Worm (Caenorhabditis elegans): ENCODE measurements around the gene F40G12.7.

Gene F40G12.7

DNA sequence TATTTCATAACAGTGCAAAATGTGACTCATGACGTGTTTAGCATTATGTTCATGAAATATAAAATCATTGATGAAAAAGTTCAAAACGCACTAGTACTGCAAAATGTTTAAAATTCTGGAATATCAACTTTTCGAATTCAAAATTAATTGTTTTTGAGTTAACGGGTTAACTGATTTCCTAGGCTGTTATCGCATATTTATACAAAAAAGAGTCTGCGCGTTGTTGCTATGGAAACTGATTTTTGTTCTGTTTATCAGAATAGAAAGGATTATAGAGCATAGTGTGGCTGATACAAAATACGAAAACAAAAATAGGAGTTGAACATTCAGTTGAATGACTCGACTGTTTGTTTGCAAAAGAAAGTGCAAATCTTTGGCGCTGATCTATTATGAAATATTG, 43.3 kb downstream of the F40G12.7 start:
- no peak for TF ChIP-seq nfyb-1 (GFP tag; IDR thresholded peaks at IDR 0.05)
- no peak for TF ChIP-seq cebp-1 (GFP tag; IDR thresholded peaks at IDR 0.05)
- TF ChIP-seq cebp-1 (tag; optimal IDR thresholded peaks at IDR 0.05): peak; percentile 1

ce11 chrV:14319101-14319781, 44.9 kb downstream of the F40G12.7 start, which contains the start of gene F47B8.13:
Gene F47B8.13 (minus strand): TSS chrV:14319731.
- TF ChIP-seq snpc-1.1 (tag; optimal IDR thresholded peaks at IDR 0.05; ENCODE audit: insufficient read depth) (no peak), tbx-9 (tag; optimal IDR thresholded peaks at IDR 0.05; ENCODE audit: borderline replicate concordance) (no peak), egrh-3 (GFP tag; IDR thresholded peaks at IDR 0.05) (peak; percentile 95), F37B4.10 (GFP tag; IDR thresholded peaks at IDR 0.05) (no peak), F33H1.4 (GFP tag; IDR thresholded peaks at IDR 0.05) (no peak), gei-17 (GFP tag; optimal IDR thresholded peaks at IDR 0.05) (no peak), him-1 (tag; optimal IDR thresholded peaks at IDR 0.05) (no peak), ztf-28 (GFP tag; IDR thresholded peaks at IDR 0.05) (peak; percentile 4; the same call in 1 of the 2 replicates), madf-10 (tag; optimal IDR thresholded peaks at IDR 0.05) (no peak), ceh-79 (tag; optimal IDR thresholded peaks at IDR 0.05) (peak; percentile 8), zfh-2 (GFP tag; conservative IDR thresholded peaks at IDR 0.05) (peak; percentile 95), dpff-1 (tag; optimal IDR thresholded peaks at IDR 0.05) (no peak)

DNA sequence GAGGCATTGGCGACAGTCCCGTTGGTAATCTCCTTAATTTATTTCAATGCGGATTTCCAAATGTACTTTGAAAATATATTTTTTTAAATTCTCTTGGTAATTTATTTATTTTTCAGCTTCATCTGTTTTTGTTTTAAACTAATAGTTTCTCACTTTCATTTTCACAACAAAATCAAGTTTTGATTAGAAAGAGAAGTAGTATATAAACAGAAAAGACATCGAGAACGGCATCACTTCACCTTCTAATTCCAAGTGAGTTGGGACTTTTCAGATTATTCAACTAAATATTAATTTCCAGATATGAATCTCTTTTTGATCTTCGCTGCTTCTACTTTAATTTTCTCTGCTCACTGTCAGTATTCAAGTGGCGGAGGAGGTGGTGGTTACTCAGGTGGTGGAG, 45.9 kb downstream of the F40G12.7 start, which contains the start of gene F47B8.14:
F47B8.14 (plus strand) TSS at position 301 of the 400 bp plus-strand sequence.
- no peak for TF ChIP-seq Y56A3A.18 (GFP tag; IDR thresholded peaks at IDR 0.05)
- no peak for TF ChIP-seq lin-26 (GFP tag; IDR thresholded peaks at IDR 0.05)
- TF ChIP-seq hrde-1 (tag; optimal IDR thresholded peaks at IDR 0.05; ENCODE audit: borderline replicate concordance): no peak
- TF ChIP-seq B0336.3 (GFP tag; IDR thresholded peaks at IDR 0.05): no peak
- TF ChIP-seq C06A6.2 (GFP tag; conservative IDR thresholded peaks at IDR 0.05): no peak
- no peak for TF ChIP-seq hmg-1.2 (GFP tag; IDR thresholded peaks at IDR 0.05)
- TF ChIP-seq nhr-90 (tag; optimal IDR thresholded peaks at IDR 0.05): no peak
- TF ChIP-seq nhr-179 (tag; optimal IDR thresholded peaks at IDR 0.05): no peak
- TF ChIP-seq aptf-2 (GFP tag; conservative IDR thresholded peaks at IDR 0.05): no peak
- no peak for TF ChIP-seq C17E4.6 (GFP tag; IDR thresholded peaks at IDR 0.05)

- no peak for TF ChIP-seq madf-10 (tag; optimal IDR thresholded peaks at IDR 0.05)
- TF ChIP-seq fkh-3 (tag; optimal IDR thresholded peaks at IDR 0.05): no peak
- TF ChIP-seq pbrm-1 (GFP tag; IDR thresholded peaks at IDR 0.05): 0 out of 2 replicates have a peak, but pooled peaks have one; percentile 14
- no peak for TF ChIP-seq him-1 (tag; optimal IDR thresholded peaks at IDR 0.05)
- TF ChIP-seq B0336.3 (GFP tag; IDR thresholded peaks at IDR 0.05): peak; percentile 31; the same call in 1 of the 2 replicates
- TF ChIP-seq lin-35 (GFP tag; optimal IDR thresholded peaks at IDR 0.05): no peak
- TF ChIP-seq die-1 (tag; optimal IDR thresholded peaks at IDR 0.05): no peak
- no peak for TF ChIP-seq cebp-1 (GFP tag; IDR thresholded peaks at IDR 0.05)
- peak; percentile 26 for TF ChIP-seq cebp-1 (tag; optimal IDR thresholded peaks at IDR 0.05)
- TF ChIP-seq sdz-38 (tag; optimal IDR thresholded peaks at IDR 0.05): no peak
- TF ChIP-seq pha-4 (tag; optimal IDR thresholded peaks at IDR 0.05): no peak
- TF ChIP-seq ztf-22 (GFP tag; optimal IDR thresholded peaks at IDR 0.05): no peak
- TF ChIP-seq F39B2.1 (GFP tag; IDR thresholded peaks at IDR 0.05): no peak
- peak; percentile 95 for TF ChIP-seq zfh-2 (GFP tag; conservative IDR thresholded peaks at IDR 0.05)
- peak; percentile 98 for TF ChIP-seq egrh-3 (GFP tag; IDR thresholded peaks at IDR 0.05)
- TF ChIP-seq nfyb-1 (GFP tag; IDR thresholded peaks at IDR 0.05): 0 out of 2 replicates have a peak, but pooled peaks have one; percentile 30
- TF ChIP-seq efl-1 (GFP tag; optimal IDR thresholded peaks at IDR 0.05): no peak
- no peak for TF ChIP-seq somi-1 (GFP tag; optimal IDR thresholded peaks at IDR 0.05)
- no peak for TF ChIP-seq tlf-1 (GFP tag; optimal IDR thresholded peaks at IDR 0.05)
- TF ChIP-seq athp-1 (tag; optimal IDR thresholded peaks at IDR 0.05): peak; percentile 15
- TF ChIP-seq attf-6 (GFP tag; IDR thresholded peaks at IDR 0.05): no peak
- TF ChIP-seq attf-5 (GFP tag; optimal IDR thresholded peaks at IDR 0.05): peak; percentile 23
- no peak for TF ChIP-seq tbp1 (GFP tag; optimal IDR thresholded peaks at IDR 0.05)
- TF ChIP-seq nhr-80 (tag; optimal IDR thresholded peaks at IDR 0.05): no peak
- TF ChIP-seq F57A8.1 (GFP tag; optimal IDR thresholded peaks at IDR 0.05): peak; percentile 31
These were observed 46.5 kb downstream of the F40G12.7 start for ce11 chrV:14320730-14321319.
